Worm (Caenorhabditis elegans) whole organism, L1 larva: ENCODE measurements around the gene C26F1.3.

ENCODE experiments used
- aha-1 ChIP-seq: fragments of 150-350 bp; optimal IDR thresholded peaks from 2 replicates; lab custom pipeline; 2014; ENCODE audit warnings: missing biosample characterization, missing genetic modification characterization
- alr-1 ChIP-seq: fragments of 200-800 bp; sonication (Bioruptor generic); optimal IDR thresholded peaks from 2 replicates; lab custom pipeline; 2018; ENCODE audit warnings: borderline replicate concordance, mild to moderate bottlenecking, missing genetic modification characterization, missing compliant biosample characterization
- ama-1 ChIP-seq: fragments of 150-350 bp; optimal IDR thresholded peaks from 2 replicates; lab custom pipeline; 2014
- blmp-1 ChIP-seq: fragments of 150-350 bp; optimal IDR thresholded peaks from 2 replicates; lab custom pipeline; 2014; ENCODE audit warnings: missing biosample characterization, missing genetic modification characterization
- ceh-8 ChIP-seq: fragments of 200-800 bp; sonication (Bioruptor generic); optimal IDR thresholded peaks from 2 replicates; lab custom pipeline; 2018; ENCODE audit warnings: mild to moderate bottlenecking, missing genetic modification characterization, moderate library complexity, missing compliant biosample characterization
- ceh-82 ChIP-seq, 3 experiments: fragments of 150-350 bp in 1 of 3; sonication (generic microtip) in 2 of 3; optimal IDR thresholded peaks; 2 replicates each; lab custom pipeline; 2014 to 2017; ENCODE audit warnings: missing biosample characterization in 3 of 3, missing genetic modification characterization in 3 of 3
- ceh-88 ChIP-seq: fragments of 200-800 bp; sonication (Bioruptor generic); IDR thresholded peaks from 2 replicates; pipeline ENCODE4 v1.3.6; 2022; ENCODE audit warnings: missing genetic modification characterization, missing compliant biosample characterization
- ces-1 ChIP-seq: fragments of 150-350 bp; optimal IDR thresholded peaks from 2 replicates; lab custom pipeline; 2014; ENCODE audit warnings: missing biosample characterization, missing genetic modification reagents, missing genetic modification characterization
- dpl-1 ChIP-seq, 3 experiments: fragments of 150-350 bp in 2 of 3; sonication (generic microtip) in 1 of 3; optimal IDR thresholded peaks; 2 replicates each; lab custom pipeline; 2014 to 2017; ENCODE audit warnings: missing biosample characterization in 3 of 3, missing genetic modification characterization in 3 of 3, missing genetic modification reagents in 3 of 3
- dsc-1 ChIP-seq: sonication (generic microtip); optimal IDR thresholded peaks from 2 replicates; lab custom pipeline; 2016; ENCODE audit warnings: mild to moderate bottlenecking, missing genetic modification characterization, missing compliant biosample characterization
- efl-1 ChIP-seq, 4 experiments: fragments of 150-350 bp; optimal IDR thresholded peaks in 3 of 4; peaks in 1 of 4; 1 replicate in 1 of 4; 2 replicates in 3 of 4; lab custom pipeline; 2014; ENCODE audit warnings: missing biosample characterization in 2 of 4, missing genetic modification characterization in 2 of 4, missing genetic modification reagents in 2 of 4
- egl-13 ChIP-seq: sonication (generic microtip); optimal IDR thresholded peaks from 2 replicates; lab custom pipeline; 2016; ENCODE audit warnings: missing genotype, missing genetic modification reagents, missing genetic modification characterization, missing compliant biosample characterization
- egl-27 ChIP-seq, 2 experiments: fragments of 150-350 bp in 1 of 2; sonication (generic microtip); optimal IDR thresholded peaks; 3 replicates each; lab custom pipeline; 2017 to 2018; ENCODE audit warnings: missing biosample characterization in 2 of 2, missing genetic modification characterization in 2 of 2, missing genetic modification reagents in 2 of 2
- elt-2 ChIP-seq: sonication (generic microtip); optimal IDR thresholded peaks from 2 replicates; lab custom pipeline; 2016; ENCODE audit warnings: missing genetic modification characterization, mild to moderate bottlenecking, inconsistent platforms, missing compliant biosample characterization, missing genetic modification reagents
- elt-3 ChIP-seq, 6 experiments: fragments of 150-350 bp in 1 of 6; sonication (generic microtip); optimal IDR thresholded peaks; 2 replicates each; lab custom pipeline; 2017 to 2018; ENCODE audit warnings: missing biosample characterization in 6 of 6, missing genetic modification characterization in 6 of 6, inconsistent platforms in 1 of 6
- fkh-8 ChIP-seq: sonication (generic microtip); optimal IDR thresholded peaks from 2 replicates; lab custom pipeline; 2016; ENCODE audit warnings: mild to moderate bottlenecking, missing genetic modification characterization, missing compliant biosample characterization
- fos-1 ChIP-seq: fragments of 150-350 bp; optimal IDR thresholded peaks from 2 replicates; lab custom pipeline; 2014; ENCODE audit warnings: missing biosample characterization, missing genetic modification characterization
- hpl-2 ChIP-seq: fragments of 150-350 bp; optimal IDR thresholded peaks from 2 replicates; lab custom pipeline; 2014; ENCODE audit warnings: missing biosample characterization, missing genetic modification reagents, missing genetic modification characterization
- irx-1 ChIP-seq: sonication (generic microtip); optimal IDR thresholded peaks from 2 replicates; lab custom pipeline; 2016; ENCODE audit warnings: missing genetic modification characterization, missing compliant biosample characterization
- isw-1 ChIP-seq: fragments of 200-800 bp; sonication (Bioruptor generic); IDR thresholded peaks from 2 replicates; pipeline ENCODE4 v1.3.6; 2022; ENCODE audit warnings: missing genetic modification characterization, missing compliant biosample characterization
- lin-13 ChIP-seq: fragments of 150-350 bp; optimal IDR thresholded peaks from 2 replicates; lab custom pipeline; 2014; ENCODE audit warnings: missing biosample characterization, missing genetic modification reagents, missing genetic modification characterization
- lin-14 ChIP-seq: fragments of 200-800 bp; sonication (Bioruptor generic); optimal IDR thresholded peaks from 2 replicates; lab custom pipeline; 2018; ENCODE audit warnings: mild to moderate bottlenecking, missing genetic modification characterization, moderate library complexity, missing compliant biosample characterization
- lin-39 ChIP-seq: fragments of 150-350 bp; optimal IDR thresholded peaks from 2 replicates; lab custom pipeline; 2014; ENCODE audit warnings: missing biosample characterization, missing genetic modification reagents, missing genetic modification characterization
- mdl-1 ChIP-seq, 2 experiments: fragments of 150-350 bp; optimal IDR thresholded peaks; 2 replicates each; lab custom pipeline; 2014 to 2017; ENCODE audit warnings: missing biosample characterization in 2 of 2, missing genetic modification characterization in 2 of 2, inconsistent platforms in 1 of 2
- mef-2 ChIP-seq: fragments of 150-350 bp; optimal IDR thresholded peaks from 2 replicates; lab custom pipeline; 2014; ENCODE audit warnings: missing biosample characterization, missing genetic modification characterization
- mep-1 ChIP-seq: fragments of 150-350 bp; optimal IDR thresholded peaks from 2 replicates; lab custom pipeline; 2014; ENCODE audit warnings: missing biosample characterization, missing genetic modification characterization
- nhr-19 ChIP-seq: fragments of 200-800 bp; sonication (Bioruptor generic); conservative IDR thresholded peaks from 2 replicates; pipeline ENCODE4 v1.3.6; 2022; ENCODE audit warnings: missing genetic modification characterization, missing compliant biosample characterization
- nhr-20 ChIP-seq: sonication (generic microtip); optimal IDR thresholded peaks from 2 replicates; lab custom pipeline; 2016; ENCODE audit warnings: mild to moderate bottlenecking, missing genetic modification characterization, missing compliant biosample characterization
- nhr-47 ChIP-seq: sonication (generic microtip); optimal IDR thresholded peaks from 2 replicates; lab custom pipeline; 2016; ENCODE audit warnings: mild to moderate bottlenecking, missing genetic modification characterization, moderate library complexity, missing compliant biosample characterization
- nhr-77 ChIP-seq: fragments of 150-350 bp; optimal IDR thresholded peaks from 2 replicates; lab custom pipeline; 2014; ENCODE audit warnings: missing biosample characterization, missing genetic modification characterization
- nhr-84 ChIP-seq: sonication (generic microtip); optimal IDR thresholded peaks from 2 replicates; lab custom pipeline; 2017; ENCODE audit warnings: missing biosample characterization, missing genetic modification characterization
- nhr-85 ChIP-seq: sonication (generic microtip); peaks from one replicate; lab custom pipeline; 2016; ENCODE audit warnings: missing genetic modification characterization, inconsistent platforms, missing compliant biosample characterization
- nhr-90 ChIP-seq: sonication (generic microtip); optimal IDR thresholded peaks from 2 replicates; lab custom pipeline; 2016; ENCODE audit warnings: mild to moderate bottlenecking, missing genetic modification characterization, missing compliant biosample characterization; ENCODE audit not compliant: poor library complexity
- pag-3 ChIP-seq: sonication (generic microtip); optimal IDR thresholded peaks from 2 replicates; lab custom pipeline; 2017; ENCODE audit warnings: missing genetic modification characterization, mild to moderate bottlenecking, missing compliant biosample characterization, antibody characterized with exemption, borderline replicate concordance; ENCODE audit not compliant: insufficient read depth
- pqm-1 ChIP-seq: sonication (generic microtip); optimal IDR thresholded peaks from 3 replicates; lab custom pipeline; 2017; ENCODE audit warnings: missing biosample characterization, missing genetic modification characterization
- rnt-1 ChIP-seq: sonication (generic microtip); optimal IDR thresholded peaks from 2 replicates; lab custom pipeline; 2016; ENCODE audit warnings: mild to moderate bottlenecking, missing genetic modification characterization, moderate library complexity, missing compliant biosample characterization
- skn-1 ChIP-seq: fragments of 150-350 bp; optimal IDR thresholded peaks from 2 replicates; lab custom pipeline; 2014; ENCODE audit warnings: missing biosample characterization, missing genetic modification characterization
- snpc-4 ChIP-seq: fragments of 150-350 bp; optimal IDR thresholded peaks from 2 replicates; lab custom pipeline; 2014; ENCODE audit warnings: missing biosample characterization, missing genetic modification characterization
- sup-37 ChIP-seq: fragments of 200-800 bp; sonication (Bioruptor generic); optimal IDR thresholded peaks from 2 replicates; lab custom pipeline; 2018; ENCODE audit warnings: mild to moderate bottlenecking, missing genetic modification characterization, missing compliant biosample characterization
- swsn-7 ChIP-seq: sonication (generic microtip); optimal IDR thresholded peaks from 2 replicates; lab custom pipeline; 2016; ENCODE audit warnings: missing genetic modification characterization, missing compliant biosample characterization
- unc-62 ChIP-seq: fragments of 150-350 bp; optimal IDR thresholded peaks from 2 replicates; lab custom pipeline; 2014; ENCODE audit warnings: missing biosample characterization, missing genetic modification reagents, missing genetic modification characterization
- unc-98 ChIP-seq: fragments of 200-800 bp; sonication (Bioruptor generic); IDR thresholded peaks from 2 replicates; pipeline ENCODE4 v1.3.6; 2022; ENCODE audit warnings: missing genetic modification characterization, missing compliant biosample characterization
- vab-15 ChIP-seq: sonication (generic microtip); optimal IDR thresholded peaks from 2 replicates; lab custom pipeline; 2017; ENCODE audit warnings: missing genotype, mild to moderate bottlenecking, missing genetic modification characterization, missing compliant biosample characterization
- xbp-1 ChIP-seq: sonication (generic microtip); optimal IDR thresholded peaks from 2 replicates; lab custom pipeline; 2016; ENCODE audit warnings: missing genetic modification characterization, missing compliant biosample characterization
- zag-1 ChIP-seq: fragments of 150-350 bp; optimal IDR thresholded peaks from 2 replicates; lab custom pipeline; 2014; ENCODE audit warnings: missing biosample characterization, missing genetic modification characterization
- ztf-4 ChIP-seq: fragments of 150-350 bp; optimal IDR thresholded peaks from 2 replicates; lab custom pipeline; 2014; ENCODE audit warnings: missing biosample characterization, missing genetic modification characterization

C26F1.3 gene

DNA sequence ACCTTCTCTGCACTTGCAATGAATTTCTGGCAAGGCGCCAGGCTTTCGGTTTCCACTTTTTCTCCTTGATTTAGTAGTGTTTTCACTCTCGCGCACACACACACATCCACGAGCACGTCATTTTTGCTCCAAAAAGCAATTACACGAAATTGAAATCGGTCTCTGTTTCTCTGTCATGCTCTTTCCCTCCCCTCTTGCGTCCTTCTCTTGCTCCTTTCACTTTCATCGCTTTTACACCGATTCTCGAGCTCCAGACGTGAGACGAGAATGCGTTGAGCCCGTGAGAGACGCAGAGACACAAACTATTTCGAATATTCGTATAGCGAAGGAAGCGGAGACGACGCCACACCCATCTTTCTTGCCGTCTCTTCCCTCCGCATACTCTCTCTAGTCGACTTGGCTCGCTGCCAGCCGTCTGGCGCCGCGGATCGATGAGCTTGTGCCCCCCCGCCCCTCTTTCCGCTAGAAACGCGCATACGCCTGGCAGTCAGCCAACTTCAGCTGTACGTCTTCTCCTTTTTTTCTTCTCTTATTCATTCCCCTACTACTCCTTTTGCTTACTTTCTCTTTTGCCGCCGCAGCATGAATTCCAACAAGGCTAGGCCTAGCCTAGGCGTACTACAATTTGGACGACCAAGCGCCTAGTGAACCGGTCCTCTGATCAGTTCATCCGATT lies 49.0 kb upstream of the C26F1.3 start (continued):
- TF ChIP-seq mef-2 (peak; percentile 46), zag-1 (tag; lab: Kevin White, UChicago) (peak; percentile 56), isw-1 (GFP tag; lab: Robert Waterston, UW) (peak; percentile 72), skn-1 (tag; lab: Kevin White, UChicago) (peak; percentile 40), swsn-7 (peak; percentile 86), unc-98 (GFP tag; lab: Robert Waterston, UW) (peak; percentile 49; the same call in 1 of the 2 replicates), sup-37 (GFP tag; lab: Kevin White, UChicago) (no peak), pqm-1 (tag; lab: Kevin White, UChicago) (no peak), unc-62 (GFP tag; lab: Kevin White, UChicago) (no peak), nhr-20 (tag; lab: Kevin White, UChicago) (peak; percentile 75), lin-39 (tag; lab: Kevin White, UChicago) (peak; percentile 24), ztf-4 (peak; percentile 36), lin-14 (GFP tag; lab: Kevin White, UChicago) (peak; percentile 98), snpc-4 (tag; lab: Kevin White, UChicago) (peak; percentile 16), lin-13 (GFP tag; lab: Kevin White, UChicago) (peak; percentile 43), hpl-2 (no peak), irx-1 (peak; percentile 74), elt-2 (tag; lab: Kevin White, UChicago) (peak; percentile 45), dsc-1 (tag; lab: Kevin White, UChicago) (peak; percentile 86)
- TF ChIP-seq, all 84 proteins: peak for 50

DNA sequence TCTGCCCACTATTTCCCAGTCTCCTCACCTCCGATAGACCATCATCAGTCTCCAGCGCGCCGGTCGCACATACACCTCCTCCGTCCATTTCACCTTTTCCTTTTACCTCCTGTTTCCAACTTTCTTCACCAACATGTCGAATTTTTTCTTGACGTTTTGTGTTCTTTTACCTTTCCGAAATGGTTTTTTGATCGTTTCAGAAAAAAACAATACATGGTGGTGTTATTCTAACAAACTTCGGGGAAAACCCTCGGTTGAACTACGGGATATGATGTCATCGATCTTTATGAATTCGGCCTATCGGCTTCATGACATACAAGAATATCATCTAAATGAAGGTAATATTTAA lies 48.4 kb upstream of the C26F1.3 start, which contains the start of gene Y97E10C.1:
Gene Y97E10C.1, plus strand, starts transcription at position 201 of the 349 bp plus-strand sequence.
- TF ChIP-seq nhr-85 (tag; lab: Kevin White, UChicago): peak; percentile 87
- no peak for TF ChIP-seq efl-1 (optimal IDR thresholded peaks at IDR 0.05; lab: Kevin White, UChicago)
- peak in 1 of 2 experiments; percentile 37 for TF ChIP-seq efl-1 (GFP tag; optimal IDR thresholded peaks at IDR 0.05 in 1 of 2; lab: Kevin White, UChicago)
- TF ChIP-seq fos-1 (tag; lab: Kevin White, UChicago): no peak
- no peak for TF ChIP-seq isw-1 (GFP tag; lab: Robert Waterston, UW)
- no peak for TF ChIP-seq nhr-77 (tag; lab: Kevin White, UChicago)
- no peak for TF ChIP-seq egl-27 (tag; optimal IDR thresholded peaks at IDR 0.05; lab: Kevin White, UChicago)
- no peak for TF ChIP-seq alr-1
- TF ChIP-seq pag-3 (tag; lab: Kevin White, UChicago): no peak
- TF ChIP-seq blmp-1 (tag; lab: Kevin White, UChicago): peak; percentile 79
- TF ChIP-seq elt-3 (tag; optimal IDR thresholded peaks at IDR 0.05; lab: Kevin White, UChicago): peak in 1 of 6 experiments; percentile 18
- no peak for TF ChIP-seq ama-1

ce11 chrV:7730488-7730887 lies 46.6 kb upstream of the C26F1.3 start:
- peak; percentile 19 for TF ChIP-seq rnt-1 (tag; lab: Kevin White, UChicago)
- TF ChIP-seq egl-13 (tag; lab: Kevin White, UChicago): no peak
- TF ChIP-seq nhr-19 (GFP tag; lab: Robert Waterston, UW): peak; percentile 49
- peak in 2 of 3 experiments; percentile 28 to 30 for TF ChIP-seq ceh-82 (tag; optimal IDR thresholded peaks at IDR 0.05; lab: Kevin White, UChicago)
- TF ChIP-seq blmp-1 (tag; lab: Kevin White, UChicago): peak; percentile 32
- no peak for TF ChIP-seq aha-1 (tag; lab: Kevin White, UChicago)
- peak; percentile 61 to 65 (median 64) for TF ChIP-seq dpl-1 (GFP tag; optimal IDR thresholded peaks at IDR 0.05; lab: Kevin White, UChicago)
- TF ChIP-seq ceh-88 (GFP tag; lab: Robert Waterston, UW): peak; percentile 38; the same call in 1 of the 2 replicates
- TF ChIP-seq ama-1: peak; percentile 62
- TF ChIP-seq mef-2: no peak
- peak; percentile 59 for TF ChIP-seq nhr-47 (tag; lab: Kevin White, UChicago)
- peak; percentile 44 for TF ChIP-seq mep-1
- peak; percentile 73 for TF ChIP-seq ztf-4
- TF ChIP-seq mdl-1 (tag; optimal IDR thresholded peaks at IDR 0.05; lab: Kevin White, UChicago): peak in 1 of 2 experiments; percentile 45
- peak; percentile 50 for TF ChIP-seq fos-1 (tag; lab: Kevin White, UChicago)
- peak; percentile 42 for TF ChIP-seq nhr-77 (tag; lab: Kevin White, UChicago)
- no peak for TF ChIP-seq vab-15 (tag; lab: Kevin White, UChicago)
- TF ChIP-seq nhr-84 (tag; lab: Kevin White, UChicago): no peak
- peak; percentile 66 for TF ChIP-seq nhr-90 (tag; lab: Kevin White, UChicago)
- TF ChIP-seq efl-1 (optimal IDR thresholded peaks at IDR 0.05; lab: Kevin White, UChicago): peak; percentile 38 to 52
- peak; percentile 47 to 93 for TF ChIP-seq efl-1 (GFP tag; optimal IDR thresholded peaks at IDR 0.05 in 1 of 2; lab: Kevin White, UChicago)
- TF ChIP-seq lin-14 (GFP tag; lab: Kevin White, UChicago): peak; percentile 49
- TF ChIP-seq xbp-1: peak; percentile 32
- no peak for TF ChIP-seq snpc-4 (tag; lab: Kevin White, UChicago)
- TF ChIP-seq nhr-85 (tag; lab: Kevin White, UChicago): peak; percentile 69
- TF ChIP-seq ces-1 (GFP tag; lab: Kevin White, UChicago): no peak
- TF ChIP-seq ceh-8: no peak
- TF ChIP-seq fkh-8 (tag; lab: Kevin White, UChicago): peak; percentile 45
